Worm (Caenorhabditis elegans) whole organism, L4 larva: ENCODE data around the gene Y44A6D.6.

Experiments
- R02D3.7 ChIP-seq: fragments of 150-350 bp; sonication (generic microtip); optimal IDR thresholded peaks from 3 replicates; lab custom pipeline; 2014; ENCODE audit warnings: missing biosample characterization, missing genetic modification characterization
- aly-2 ChIP-seq: sonication (generic microtip); optimal IDR thresholded peaks from 2 replicates; lab custom pipeline; 2018; ENCODE audit warnings: missing biosample characterization, missing genetic modification characterization
- ama-1 ChIP-seq: fragments of 150-350 bp; optimal IDR thresholded peaks from 2 replicates; lab custom pipeline; 2014; ENCODE audit warnings: inconsistent platforms, mixed read lengths
- ceh-82 ChIP-seq: sonication (generic microtip); optimal IDR thresholded peaks from 2 replicates; lab custom pipeline; 2017; ENCODE audit warnings: missing biosample characterization, missing genetic modification characterization
- daf-8 ChIP-seq: fragments of 200-800 bp; sonication (Bioruptor generic); IDR thresholded peaks from 2 replicates; pipeline ENCODE4 v1.3.6; 2022; ENCODE audit warnings: missing genetic modification characterization, missing compliant biosample characterization
- fkh-10 ChIP-seq: fragments of 150-350 bp; optimal IDR thresholded peaks from 2 replicates; lab custom pipeline; 2014; ENCODE audit warnings: missing biosample characterization, missing genetic modification reagents, missing genetic modification characterization
- jun-1 ChIP-seq: fragments of 150-350 bp; optimal IDR thresholded peaks from 2 replicates; lab custom pipeline; 2014; ENCODE audit warnings: missing biosample characterization, missing genetic modification reagents, missing genetic modification characterization
- lin-13 ChIP-seq: fragments of 150-350 bp; optimal IDR thresholded peaks from 2 replicates; lab custom pipeline; 2014; ENCODE audit warnings: missing biosample characterization, missing genetic modification reagents, missing genetic modification characterization
- nhr-25 ChIP-seq: sonication (generic microtip); optimal IDR thresholded peaks from 2 replicates; lab custom pipeline; 2017; ENCODE audit warnings: missing genetic modification characterization, mild to moderate bottlenecking, missing compliant biosample characterization, antibody characterized with exemption, moderate library complexity, borderline replicate concordance; ENCODE audit not compliant: insufficient read depth
- nhr-28 ChIP-seq: fragments of 150-350 bp; optimal IDR thresholded peaks from 2 replicates; lab custom pipeline; 2014; ENCODE audit warnings: missing biosample characterization, missing genetic modification characterization
- nhr-6 ChIP-seq: fragments of 150-350 bp; optimal IDR thresholded peaks from 2 replicates; lab custom pipeline; 2014; ENCODE audit warnings: missing biosample characterization, missing genetic modification characterization
- nhr-77 ChIP-seq: fragments of 150-350 bp; optimal IDR thresholded peaks from 2 replicates; lab custom pipeline; 2014; ENCODE audit warnings: missing biosample characterization, missing genetic modification characterization
- unc-62 ChIP-seq, 3 experiments: fragments of 150-350 bp in 1 of 3; sonication (generic microtip); optimal IDR thresholded peaks in 2 of 3; peaks in 1 of 3; 1 replicate in 1 of 3; 2 replicates in 2 of 3; lab custom pipeline; 2014 to 2017; ENCODE audit warnings: missing biosample characterization in 3 of 3, missing genetic modification characterization in 3 of 3, missing genetic modification reagents in 3 of 3, missing genotype in 1 of 3
- ztf-11 ChIP-seq: fragments of 150-350 bp; optimal IDR thresholded peaks from 2 replicates; lab custom pipeline; 2014; ENCODE audit warnings: missing biosample characterization, missing genetic modification characterization

DNA sequence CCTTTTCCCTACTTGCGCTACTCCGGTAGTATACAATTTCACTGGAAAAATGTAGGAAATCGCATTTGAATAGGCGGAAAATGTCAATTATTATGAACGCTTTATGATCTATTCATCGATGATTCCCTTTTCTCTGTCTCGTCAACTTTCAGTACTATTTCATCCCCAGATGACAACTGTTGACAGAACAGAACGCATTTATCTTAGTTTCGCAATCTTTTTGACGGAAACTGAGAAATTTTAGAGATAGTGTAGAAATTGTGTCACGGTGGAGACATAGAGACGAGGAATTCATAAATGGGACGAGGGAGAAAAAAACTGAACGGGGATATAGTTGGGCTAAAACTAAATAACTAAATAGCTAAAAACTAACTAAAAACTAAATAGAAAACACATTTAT lies 35.4 kb upstream of the Y44A6D.6 start:
- TF ChIP-seq nhr-28 (tag; lab: Kevin White, UChicago) (no peak), unc-62 (GFP tag; optimal IDR thresholded peaks at IDR 0.05 in 1 of 2; lab: Kevin White, UChicago) (peak in 1 of 2 experiments; percentile 69), unc-62 (tag; optimal IDR thresholded peaks at IDR 0.05; lab: Kevin White, UChicago) (no peak), aly-2 (tag; lab: Kevin White, UChicago) (no peak), daf-8 (GFP tag; lab: Robert Waterston, UW) (no peak), jun-1 (tag; lab: Kevin White, UChicago) (no peak), lin-13 (GFP tag; lab: Kevin White, UChicago) (no peak), fkh-10 (GFP tag; lab: Kevin White, UChicago) (no peak), nhr-77 (tag; lab: Kevin White, UChicago) (no peak), nhr-25 (tag; lab: Kevin White, UChicago) (no peak), ztf-11 (no peak), ama-1 (lab: Kevin White, UChicago) (no peak), ceh-82 (tag; lab: Kevin White, UChicago) (no peak), R02D3.7 (tag; lab: Kevin White, UChicago) (no peak), nhr-6 (tag; lab: Kevin White, UChicago) (no peak)
